Fruit fly (Drosophila melanogaster) whole organism, embryonic: ENCODE results near the gene CG15773.

Source experiments
- BEAF-32 ChIP-seq: fragments of 200-800 bp; sonication (Bioruptor generic); optimal IDR thresholded peaks from 3 replicates; lab custom pipeline; 2017; ENCODE audit warnings: missing biosample characterization, missing genetic modification characterization, mild to moderate bottlenecking, moderate library complexity, missing genetic modification reagents
- CG1024 ChIP-seq: fragments of 200-800 bp; sonication (Bioruptor generic); IDR thresholded peaks from 2 replicates; pipeline ENCODE4 v1.3.6; 2022; ENCODE audit warnings: missing biosample characterization, missing genetic modification characterization
- CG10431 ChIP-seq: fragments of 200-800 bp; sonication (Bioruptor generic); optimal IDR thresholded peaks from 3 replicates; lab custom pipeline; 2018; ENCODE audit warnings: missing biosample characterization, mild to moderate bottlenecking, missing genetic modification characterization
- CG11695 ChIP-seq: fragments of 200-800 bp; sonication (Bioruptor generic); IDR thresholded peaks from 3 replicates; pipeline ENCODE4 v1.3.6; 2022; ENCODE audit warnings: missing biosample characterization, missing genetic modification characterization
- CG11696 ChIP-seq: fragments of 200-800 bp; sonication (Bioruptor generic); IDR thresholded peaks from 2 replicates; pipeline ENCODE4 v1.3.6; 2022; ENCODE audit warnings: missing biosample characterization, missing genetic modification characterization
- CG12236 ChIP-seq: fragments of 200-800 bp; sonication (Bioruptor generic); optimal IDR thresholded peaks from 2 replicates; lab custom pipeline; 2016; ENCODE audit warnings: missing biosample characterization, missing genetic modification characterization
- CG13775 ChIP-seq: fragments of 200-800 bp; sonication (Bioruptor generic); optimal IDR thresholded peaks from 3 replicates; lab custom pipeline; 2017; ENCODE audit warnings: missing biosample characterization, mild to moderate bottlenecking, missing genetic modification characterization
- CG2678 ChIP-seq: fragments of 200-800 bp; sonication (Bioruptor generic); optimal IDR thresholded peaks from 3 replicates; lab custom pipeline; 2019; ENCODE audit warnings: missing biosample characterization, mild to moderate bottlenecking, missing genetic modification characterization, moderate library complexity
- CG2712 ChIP-seq: fragments of 200-800 bp; optimal IDR thresholded peaks from 3 replicates; lab custom pipeline; 2019; ENCODE audit warnings: missing biosample characterization, mild to moderate bottlenecking, missing genetic modification characterization, moderate library complexity
- CG2875 ChIP-seq: fragments of 200-800 bp; sonication (Bioruptor generic); optimal IDR thresholded peaks from 2 replicates; lab custom pipeline; 2017; ENCODE audit warnings: missing biosample characterization, mild to moderate bottlenecking, missing genetic modification characterization, missing genetic modification reagents
- CG30403 ChIP-seq: fragments of 200-800 bp; sonication (Bioruptor generic); optimal IDR thresholded peaks from 3 replicates; lab custom pipeline; 2016; ENCODE audit warnings: missing biosample characterization, missing genetic modification characterization
- CG31224 ChIP-seq: fragments of 200-800 bp; sonication (Bioruptor generic); IDR thresholded peaks from 2 replicates; pipeline ENCODE4 v1.3.6; 2022; ENCODE audit warnings: missing biosample characterization, missing genetic modification characterization
- CG31388 ChIP-seq: fragments of 200-800 bp; sonication (Bioruptor generic); optimal IDR thresholded peaks from 2 replicates; lab custom pipeline; 2016; ENCODE audit warnings: missing biosample characterization, missing genetic modification characterization
- CG32772 ChIP-seq: fragments of 200-800 bp; sonication (Bioruptor generic); IDR thresholded peaks from 2 replicates; pipeline ENCODE4 v1.3.6; 2022; ENCODE audit warnings: missing biosample characterization, missing genetic modification characterization
- CG3407 ChIP-seq: fragments of 200-800 bp; sonication (Bioruptor generic); optimal IDR thresholded peaks from 2 replicates; lab custom pipeline; 2018; ENCODE audit warnings: missing biosample characterization, mild to moderate bottlenecking, missing genetic modification characterization
- CG5953 ChIP-seq: fragments of 200-800 bp; sonication (Bioruptor generic); IDR thresholded peaks from 2 replicates; pipeline ENCODE4 v1.3.6; 2022; ENCODE audit warnings: missing biosample characterization, missing genetic modification characterization
- CG6175 ChIP-seq: fragments of 200-800 bp; sonication (Bioruptor generic); IDR thresholded peaks from 3 replicates; pipeline ENCODE4 v1.3.6; 2022; ENCODE audit warnings: missing biosample characterization, missing genetic modification characterization
- CG6254 ChIP-seq: fragments of 200-800 bp; sonication (Bioruptor generic); optimal IDR thresholded peaks from 3 replicates; lab custom pipeline; 2017; ENCODE audit warnings: mild to moderate bottlenecking, missing biosample characterization, missing genetic modification reagents, missing genetic modification characterization
- CG6765 ChIP-seq: fragments of 200-800 bp; sonication (Bioruptor generic); optimal IDR thresholded peaks from 3 replicates; lab custom pipeline; 2017; ENCODE audit warnings: missing biosample characterization, mild to moderate bottlenecking, missing genetic modification characterization
- CG6813 ChIP-seq: fragments of 200-800 bp; sonication (Bioruptor generic); optimal IDR thresholded peaks from 2 replicates; lab custom pipeline; 2017; ENCODE audit warnings: missing biosample characterization, missing genetic modification characterization, mild to moderate bottlenecking, moderate library complexity, missing genetic modification reagents
- CG8478 ChIP-seq: fragments of >200 bp; optimal IDR thresholded peaks from 2 replicates; lab custom pipeline; 2018
- CG8944 ChIP-seq: fragments of 200-800 bp; sonication (Bioruptor generic); optimal IDR thresholded peaks from 3 replicates; lab custom pipeline; 2016; ENCODE audit warnings: missing biosample characterization, missing genetic modification characterization
- CG9797 ChIP-seq: fragments of 200-800 bp; sonication (Bioruptor generic); optimal IDR thresholded peaks from 3 replicates; lab custom pipeline; 2018; ENCODE audit warnings: missing biosample characterization, mild to moderate bottlenecking, missing genetic modification characterization
- CkIIα-i1 ChIP-seq: fragments of 200-800 bp; sonication (Bioruptor generic); IDR thresholded peaks from 2 replicates; pipeline ENCODE4 v1.3.6; 2022; ENCODE audit warnings: missing biosample characterization, missing genetic modification characterization
- Dfd ChIP-seq, 2 experiments: fragments of >200 bp; optimal IDR thresholded peaks; 2 replicates each; lab custom pipeline; 2017; ENCODE audit warnings: missing biosample characterization in 2 of 2, missing genetic modification characterization in 2 of 2
- Fer2 ChIP-seq: fragments of 200-800 bp; sonication (Bioruptor generic); optimal IDR thresholded peaks from 2 replicates; lab custom pipeline; 2018; ENCODE audit warnings: missing biosample characterization, mild to moderate bottlenecking, missing genetic modification characterization, moderate library complexity
- HLH54F ChIP-seq: fragments of 200-800 bp; sonication (Bioruptor generic); optimal IDR thresholded peaks from 3 replicates; lab custom pipeline; 2016; ENCODE audit warnings: missing biosample characterization, missing genetic modification characterization
- MESR4 ChIP-seq: fragments of 200-800 bp; sonication (Bioruptor generic); optimal IDR thresholded peaks from 2 replicates; lab custom pipeline; 2018; ENCODE audit warnings: missing biosample characterization, mild to moderate bottlenecking, missing genetic modification characterization, moderate library complexity
- Meics ChIP-seq: fragments of 200-800 bp; sonication (Bioruptor generic); optimal IDR thresholded peaks from 2 replicates; lab custom pipeline; 2017; ENCODE audit warnings: missing biosample characterization, mild to moderate bottlenecking, missing genetic modification characterization
- NK7.1 ChIP-seq: fragments of 200-800 bp; sonication (Bioruptor generic); optimal IDR thresholded peaks from 3 replicates; lab custom pipeline; 2016; ENCODE audit warnings: missing biosample characterization, missing genetic modification characterization
- Trl ChIP-seq, 3 experiments: fragments of >200 bp in 2 of 3; fragments of 200-800 bp in 1 of 3; sonication (Bioruptor generic) in 1 of 3; optimal IDR thresholded peaks; 2 replicates in 1 of 3; 3 replicates in 2 of 3; lab custom pipeline; 2016 to 2017; ENCODE audit warnings: missing biosample characterization in 1 of 3, missing genetic modification characterization in 1 of 3
- Xrp1 ChIP-seq: fragments of 200-800 bp; sonication (Bioruptor generic); IDR thresholded peaks from 2 replicates; pipeline ENCODE4 v1.3.6; 2022; ENCODE audit warnings: missing biosample characterization, missing genetic modification characterization
- ato ChIP-seq: fragments of 200-800 bp; sonication (Bioruptor generic); IDR thresholded peaks from 2 replicates; pipeline ENCODE4 v1.3.6; 2022; ENCODE audit warnings: missing biosample characterization, missing genetic modification characterization; ENCODE audit not compliant: partially characterized antibody
- bbx ChIP-seq: fragments of 200-800 bp; sonication (Bioruptor generic); IDR thresholded peaks from 2 replicates; pipeline ENCODE4 v1.3.6; 2022; ENCODE audit warnings: missing biosample characterization, missing genetic modification characterization; ENCODE audit not compliant: partially characterized antibody
- chm ChIP-seq: fragments of 200-800 bp; sonication (Bioruptor generic); IDR thresholded peaks from 2 replicates; pipeline ENCODE4 v1.3.6; 2022; ENCODE audit warnings: missing biosample characterization, missing genetic modification characterization
- ci ChIP-seq: fragments of 200-800 bp; sonication (Bioruptor generic); IDR thresholded peaks from 3 replicates; pipeline ENCODE4 v1.3.6; 2022; ENCODE audit warnings: missing biosample characterization, missing genetic modification characterization
- danr ChIP-seq: fragments of 200-800 bp; sonication (Bioruptor generic); IDR thresholded peaks from 2 replicates; pipeline ENCODE4 v1.3.6; 2022; ENCODE audit warnings: missing biosample characterization, missing genetic modification characterization
- dmrt99B ChIP-seq: fragments of 200-800 bp; sonication (Bioruptor generic); optimal IDR thresholded peaks from 2 replicates; lab custom pipeline; 2018; ENCODE audit warnings: missing biosample characterization, mild to moderate bottlenecking, missing genetic modification characterization, moderate library complexity
- ftz-f1 ChIP-seq: fragments of 200-800 bp; sonication (Bioruptor generic); optimal IDR thresholded peaks from 2 replicates; lab custom pipeline; 2016; ENCODE audit warnings: missing biosample characterization, missing genetic modification characterization
- grau ChIP-seq: fragments of 200-800 bp; optimal IDR thresholded peaks from 3 replicates; lab custom pipeline; 2019; ENCODE audit warnings: missing biosample characterization, mild to moderate bottlenecking, missing genetic modification characterization, moderate library complexity
- h ChIP-seq: fragments of >200 bp; optimal IDR thresholded peaks from 2 replicates; lab custom pipeline; 2017
- org-1 ChIP-seq: fragments of 200-800 bp; sonication (Bioruptor generic); optimal IDR thresholded peaks from 2 replicates; lab custom pipeline; 2017; ENCODE audit warnings: missing biosample characterization, missing genetic modification characterization
- pfk ChIP-seq: fragments of 200-800 bp; sonication (Bioruptor generic); optimal IDR thresholded peaks from 2 replicates; lab custom pipeline; 2018; ENCODE audit warnings: missing biosample characterization, mild to moderate bottlenecking, missing genetic modification characterization, moderate library complexity
- sd ChIP-seq: fragments of 200-800 bp; sonication (Bioruptor generic); optimal IDR thresholded peaks from 3 replicates; lab custom pipeline; 2018; ENCODE audit warnings: missing biosample characterization, mild to moderate bottlenecking, missing genetic modification characterization, moderate library complexity
- so ChIP-seq: fragments of 200-800 bp; sonication (Bioruptor generic); IDR thresholded peaks from 3 replicates; pipeline ENCODE4 v1.3.6; 2022; ENCODE audit warnings: missing biosample characterization, missing genetic modification characterization
- tna ChIP-seq: fragments of 200-800 bp; sonication (Bioruptor generic); IDR thresholded peaks from 2 replicates; pipeline ENCODE4 v1.3.6; 2022; ENCODE audit warnings: missing biosample characterization, missing genetic modification characterization; ENCODE audit not compliant: partially characterized antibody
- trh ChIP-seq: fragments of 200-800 bp; sonication (Bioruptor generic); optimal IDR thresholded peaks from 2 replicates; lab custom pipeline; 2016; ENCODE audit warnings: missing biosample characterization, missing genetic modification characterization
- zen ChIP-seq: fragments of 200-800 bp; sonication (Bioruptor generic); optimal IDR thresholded peaks from 3 replicates; lab custom pipeline; 2018; ENCODE audit warnings: missing biosample characterization, mild to moderate bottlenecking, missing genetic modification characterization, moderate library complexity
- zfh1 ChIP-seq: fragments of 200-800 bp; sonication (Bioruptor generic); IDR thresholded peaks from 3 replicates; pipeline ENCODE4 v1.3.6; 2022; ENCODE audit warnings: missing biosample characterization, missing genetic modification characterization

The CG15773 gene

dm6 chrX:5764001-5764892 lies 31.7 kb downstream of the CG15773 start, which contains the start of the genes MAPk-Ak2 and CG42699 (continued):
- TF ChIP-seq CG1024 (peak; percentile 53; the same call in 1 of the 2 replicates), CG11695 (GFP tag; lab: Robert Waterston, UW) (peak; percentile 73), ci (GFP tag; lab: Robert Waterston, UW) (peak; percentile 90), CG8944 (GFP tag; lab: Kevin White, UChicago) (peak; percentile 68), BEAF-32 (GFP tag; lab: Kevin White, UChicago) (peak; percentile 64), CG6175 (GFP tag; lab: Robert Waterston, UW) (no peak), CG9797 (GFP tag; lab: Kevin White, UChicago) (peak; percentile 77), CG31388 (GFP tag; lab: Kevin White, UChicago) (no peak), Fer2 (tag; lab: Kevin White, UChicago) (peak; percentile 67), CG12236 (GFP tag; lab: Kevin White, UChicago) (peak; percentile 75), pfk (GFP tag; lab: Kevin White, UChicago) (peak; percentile 85), dmrt99B (tag; lab: Kevin White, UChicago) (peak; percentile 66), Dfd (GFP tag; optimal IDR thresholded peaks at IDR 0.05; lab: Kevin White, UChicago) (no peak), CG11696 (peak; percentile 62), HLH54F (GFP tag; lab: Kevin White, UChicago) (peak; percentile 65), CG6813 (GFP tag; lab: Kevin White, UChicago) (peak; percentile 91), CG8478 (no peak), Meics (GFP tag; lab: Kevin White, UChicago) (peak; percentile 84), CG30403 (peak; percentile 28), tna (peak; percentile 68), so (GFP tag; lab: Robert Waterston, UW) (peak; percentile 86), CG10431 (GFP tag; lab: Kevin White, UChicago) (no peak), CG6765 (peak; percentile 82), zfh1 (GFP tag; lab: Robert Waterston, UW) (peak; percentile 78), CG13775 (peak; percentile 47), org-1 (GFP tag; lab: Kevin White, UChicago) (peak; percentile 67), h (lab: Kevin White, UChicago) (no peak), Xrp1 (peak; percentile 76), MESR4 (GFP tag; lab: Kevin White, UChicago) (peak; percentile 76), CG31224 (GFP tag; lab: Robert Waterston, UW) (no peak), CG2678 (tag; lab: Kevin White, UChicago) (peak; percentile 81), CG2875 (GFP tag; lab: Kevin White, UChicago) (peak; percentile 88), trh (GFP tag; lab: Kevin White, UChicago) (peak; percentile 57), zen (tag; lab: Kevin White, UChicago) (peak; percentile 58), bbx (peak; percentile 70), Trl (optimal IDR thresholded peaks at IDR 0.05; lab: Kevin White, UChicago) (no peak), Trl (GFP tag; optimal IDR thresholded peaks at IDR 0.05; lab: Kevin White, UChicago) (peak; percentile 91), chm (peak; percentile 92), CG2712 (peak; percentile 53), CG32772 (GFP tag; lab: Robert Waterston, UW) (peak; percentile 45; the same call in 1 of the 2 replicates), ato (GFP tag; lab: Robert Waterston, UW) (peak; percentile 69), NK7.1 (peak; percentile 65), CG5953 (GFP tag; lab: Robert Waterston, UW) (peak; percentile 77), danr (GFP tag; lab: Robert Waterston, UW) (peak; percentile 57; the same call in 1 of the 2 replicates), sd (tag; lab: Kevin White, UChicago) (peak; percentile 92), ftz-f1 (GFP tag; lab: Kevin White, UChicago) (no peak), CG3407 (GFP tag; lab: Kevin White, UChicago) (peak; percentile 90), CkIIα-i1 (no peak), CG6254 (GFP tag; lab: Kevin White, UChicago) (peak; percentile 38), grau (tag; lab: Kevin White, UChicago) (peak; percentile 66)
